Fruit fly (Drosophila melanogaster): ENCODE results near the gene CG32318.

DNA sequence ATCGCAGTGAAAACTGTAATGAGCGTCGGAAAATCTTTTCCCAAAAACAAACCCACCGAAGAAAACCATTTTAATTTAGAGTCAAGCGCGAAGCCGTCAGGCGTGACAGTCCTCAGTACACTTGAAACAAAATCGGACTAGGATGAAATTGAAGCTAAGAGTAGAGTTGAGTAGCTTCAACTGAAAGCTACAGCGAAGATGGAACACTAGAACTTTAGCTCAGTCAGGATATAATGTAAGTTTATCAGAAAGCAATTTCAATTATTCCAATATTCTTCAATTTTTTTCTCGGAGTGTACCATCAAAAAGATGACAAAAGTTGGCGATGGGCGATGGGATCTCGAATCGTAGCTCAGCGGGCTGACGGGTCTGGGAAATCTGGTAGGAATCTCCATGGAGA is 30.3 kb downstream of the CG32318 start:
- TF ChIP-seq EcR (GFP tag; optimal IDR thresholded peaks at IDR 0.05), result no peak
- peak; percentile 41 for TF ChIP-seq Ets98B (GFP tag; IDR thresholded peaks at IDR 0.05)
- TF ChIP-seq CG8159 (tag; optimal IDR thresholded peaks at IDR 0.05), result no peak
- no peak for TF ChIP-seq Snoo (tag; optimal IDR thresholded peaks at IDR 0.05)
